Fruit fly (Drosophila melanogaster) whole organism, embryonic: ENCODE results near the gene Dok.
A peak's percentile ranks its signal among the peaks of the same experiment; 100 is the strongest.

ENCODE experiments used
- Adf1 ChIP-seq: fragments of 200-800 bp; sonication (Bioruptor generic); IDR thresholded peaks from 2 replicates; pipeline ENCODE4 v1.3.6; 2022; ENCODE audit warnings: missing biosample characterization, missing genetic modification characterization
- CG1024 ChIP-seq: fragments of 200-800 bp; sonication (Bioruptor generic); IDR thresholded peaks from 2 replicates; pipeline ENCODE4 v1.3.6; 2022; ENCODE audit warnings: missing biosample characterization, missing genetic modification characterization
- CG12744 ChIP-seq: fragments of 200-800 bp; sonication (Bioruptor generic); optimal IDR thresholded peaks from 2 replicates; lab custom pipeline; 2016; ENCODE audit warnings: missing biosample characterization, missing genetic modification characterization
- CG14667 ChIP-seq: fragments of 200-800 bp; sonication (Bioruptor generic); IDR thresholded peaks from 2 replicates; pipeline ENCODE4 v1.3.6; 2022; ENCODE audit warnings: missing biosample characterization, missing genetic modification characterization
- CG17328 ChIP-seq: fragments of 200-800 bp; sonication (Bioruptor generic); IDR thresholded peaks from 2 replicates; pipeline ENCODE4 v1.3.6; 2022; ENCODE audit warnings: missing biosample characterization, missing genetic modification characterization
- CG17912 ChIP-seq: fragments of 200-800 bp; sonication (Bioruptor generic); optimal IDR thresholded peaks from 2 replicates; lab custom pipeline; 2018; ENCODE audit warnings: missing biosample characterization, mild to moderate bottlenecking, missing genetic modification characterization
- CG18764 ChIP-seq: fragments of 200-800 bp; sonication (Bioruptor generic); optimal IDR thresholded peaks from 3 replicates; lab custom pipeline; 2016; ENCODE audit warnings: missing biosample characterization, missing genetic modification characterization
- CG2199 ChIP-seq: fragments of 200-800 bp; sonication (Bioruptor generic); IDR thresholded peaks from 3 replicates; pipeline ENCODE4 v1.3.6; 2022; ENCODE audit warnings: missing biosample characterization, missing genetic modification characterization
- CG2202 ChIP-seq: fragments of 200-800 bp; sonication (Bioruptor generic); optimal IDR thresholded peaks from 2 replicates; lab custom pipeline; 2018; ENCODE audit warnings: missing biosample characterization, mild to moderate bottlenecking, missing genetic modification characterization
- CG2875 ChIP-seq: fragments of 200-800 bp; sonication (Bioruptor generic); optimal IDR thresholded peaks from 2 replicates; lab custom pipeline; 2017; ENCODE audit warnings: missing biosample characterization, mild to moderate bottlenecking, missing genetic modification characterization, missing genetic modification reagents
- CG31365 ChIP-seq: fragments of 200-800 bp; sonication (Bioruptor generic); optimal IDR thresholded peaks from 2 replicates; lab custom pipeline; 2018; ENCODE audit warnings: missing biosample characterization, mild to moderate bottlenecking, missing genetic modification characterization
- CG32532 ChIP-seq: fragments of 200-800 bp; sonication (Bioruptor generic); IDR thresholded peaks from 2 replicates; pipeline ENCODE4 v1.3.6; 2022; ENCODE audit warnings: missing biosample characterization, missing genetic modification characterization
- CG32772 ChIP-seq: fragments of 200-800 bp; sonication (Bioruptor generic); IDR thresholded peaks from 2 replicates; pipeline ENCODE4 v1.3.6; 2022; ENCODE audit warnings: missing biosample characterization, missing genetic modification characterization
- CG4617 ChIP-seq: fragments of 200-800 bp; sonication (Bioruptor generic); optimal IDR thresholded peaks from 3 replicates; lab custom pipeline; 2016; ENCODE audit warnings: missing biosample characterization, missing genetic modification characterization, borderline replicate concordance
- CG4730 ChIP-seq: fragments of 200-800 bp; sonication (Bioruptor generic); IDR thresholded peaks from 2 replicates; pipeline ENCODE4 v1.3.6; 2022; ENCODE audit warnings: missing biosample characterization, missing genetic modification characterization
- CG4854 ChIP-seq: fragments of 200-800 bp; sonication (Bioruptor generic); optimal IDR thresholded peaks from 2 replicates; lab custom pipeline; 2016; ENCODE audit warnings: missing biosample characterization, missing genetic modification characterization, inconsistent platforms
- CG5180 ChIP-seq: fragments of 200-800 bp; sonication (Bioruptor generic); optimal IDR thresholded peaks from 3 replicates; lab custom pipeline; 2017; ENCODE audit warnings: missing biosample characterization, missing genetic modification characterization, mild to moderate bottlenecking, moderate library complexity, missing genetic modification reagents
- CG6689 ChIP-seq: fragments of 200-800 bp; sonication (Bioruptor generic); IDR thresholded peaks from 2 replicates; pipeline ENCODE4 v1.3.6; 2022; ENCODE audit warnings: missing biosample characterization, missing genetic modification characterization
- CG7357 ChIP-seq: fragments of 200-800 bp; sonication (Bioruptor generic); IDR thresholded peaks from 3 replicates; pipeline ENCODE4 v1.3.6; 2022; ENCODE audit warnings: missing biosample characterization, missing genetic modification characterization
- CG7786 ChIP-seq: fragments of 200-800 bp; sonication (Bioruptor generic); optimal IDR thresholded peaks from 2 replicates; lab custom pipeline; 2016; ENCODE audit warnings: missing biosample characterization, missing genetic modification characterization
- CG8924 ChIP-seq: fragments of 200-800 bp; optimal IDR thresholded peaks from 3 replicates; lab custom pipeline; 2019; ENCODE audit warnings: missing biosample characterization, mild to moderate bottlenecking, missing genetic modification characterization, moderate library complexity
- CG9876 ChIP-seq: fragments of 200-800 bp; sonication (Bioruptor generic); optimal IDR thresholded peaks from 2 replicates; lab custom pipeline; 2016; ENCODE audit warnings: missing biosample characterization, missing genetic modification characterization
- Eip74EF ChIP-seq, 2 experiments: fragments of 200-800 bp in 1 of 2; fragments of >200 bp in 1 of 2; sonication (Bioruptor generic) in 1 of 2; optimal IDR thresholded peaks; 2 replicates each; lab custom pipeline; 2017 to 2019; ENCODE audit warnings: missing biosample characterization in 2 of 2, missing genetic modification characterization in 2 of 2, mild to moderate bottlenecking in 1 of 2, moderate library complexity in 1 of 2
- Fer3 ChIP-seq: fragments of 200-800 bp; sonication (Bioruptor generic); optimal IDR thresholded peaks from 2 replicates; lab custom pipeline; 2018; ENCODE audit warnings: missing biosample characterization, mild to moderate bottlenecking, missing genetic modification characterization, moderate library complexity
- Gsc ChIP-seq: fragments of 200-800 bp; sonication (Bioruptor generic); IDR thresholded peaks from 2 replicates; pipeline ENCODE4 v1.3.6; 2022; ENCODE audit warnings: missing biosample characterization, missing genetic modification characterization
- HmgZ ChIP-seq: fragments of 200-800 bp; sonication (Bioruptor generic); optimal IDR thresholded peaks from 2 replicates; lab custom pipeline; 2018; ENCODE audit warnings: missing biosample characterization, mild to moderate bottlenecking, missing genetic modification characterization
- NC2α ChIP-seq: fragments of 200-800 bp; sonication (Bioruptor generic); optimal IDR thresholded peaks from 2 replicates; lab custom pipeline; 2016; ENCODE audit warnings: missing biosample characterization, missing genetic modification characterization
- Ravus ChIP-seq: fragments of 200-800 bp; sonication (Bioruptor generic); IDR thresholded peaks from 2 replicates; pipeline ENCODE4 v1.3.6; 2022; ENCODE audit warnings: missing biosample characterization, missing genetic modification characterization
- bowl ChIP-seq: fragments of 200-800 bp; sonication (Bioruptor generic); IDR thresholded peaks from 2 replicates; pipeline ENCODE4 v1.3.6; 2022; ENCODE audit warnings: missing biosample characterization, missing genetic modification characterization
- br ChIP-seq: fragments of >200 bp; optimal IDR thresholded peaks from 2 replicates; lab custom pipeline; 2017
- cato ChIP-seq: fragments of 200-800 bp; sonication (Bioruptor generic); optimal IDR thresholded peaks from 2 replicates; lab custom pipeline; 2016; ENCODE audit warnings: missing biosample characterization, missing genetic modification characterization, borderline replicate concordance
- chm ChIP-seq: fragments of 200-800 bp; sonication (Bioruptor generic); IDR thresholded peaks from 2 replicates; pipeline ENCODE4 v1.3.6; 2022; ENCODE audit warnings: missing biosample characterization, missing genetic modification characterization
- ci ChIP-seq: fragments of 200-800 bp; sonication (Bioruptor generic); IDR thresholded peaks from 3 replicates; pipeline ENCODE4 v1.3.6; 2022; ENCODE audit warnings: missing biosample characterization, missing genetic modification characterization
- dan ChIP-seq: fragments of 200-800 bp; sonication (Bioruptor generic); IDR thresholded peaks from 2 replicates; pipeline ENCODE4 v1.3.6; 2022; ENCODE audit warnings: missing biosample characterization, missing genetic modification characterization
- danr ChIP-seq: fragments of 200-800 bp; sonication (Bioruptor generic); IDR thresholded peaks from 2 replicates; pipeline ENCODE4 v1.3.6; 2022; ENCODE audit warnings: missing biosample characterization, missing genetic modification characterization
- dmrt99B ChIP-seq: fragments of 200-800 bp; sonication (Bioruptor generic); optimal IDR thresholded peaks from 2 replicates; lab custom pipeline; 2018; ENCODE audit warnings: missing biosample characterization, mild to moderate bottlenecking, missing genetic modification characterization, moderate library complexity
- dysf ChIP-seq: fragments of 200-800 bp; sonication (Bioruptor generic); IDR thresholded peaks from 3 replicates; pipeline ENCODE4 v1.3.6; 2022; ENCODE audit warnings: missing biosample characterization, missing genetic modification characterization
- fd102C ChIP-seq: fragments of 200-800 bp; sonication (Bioruptor generic); optimal IDR thresholded peaks from 2 replicates; lab custom pipeline; 2018; ENCODE audit warnings: missing biosample characterization, mild to moderate bottlenecking, missing genetic modification characterization, moderate library complexity
- jigr1 ChIP-seq: fragments of 200-800 bp; sonication (Bioruptor generic); IDR thresholded peaks from 3 replicates; pipeline ENCODE4 v1.3.6; 2022; ENCODE audit warnings: missing biosample characterization, missing genetic modification characterization
- kni ChIP-seq: fragments of 200-800 bp; sonication (Bioruptor generic); optimal IDR thresholded peaks from 3 replicates; lab custom pipeline; 2017; ENCODE audit warnings: mild to moderate bottlenecking, missing biosample characterization, missing genetic modification reagents, missing genetic modification characterization
- maf-S ChIP-seq: fragments of 200-800 bp; sonication (Bioruptor generic); optimal IDR thresholded peaks from 2 replicates; lab custom pipeline; 2016; ENCODE audit warnings: missing biosample characterization, missing genetic modification characterization
- nerfin-1 ChIP-seq: fragments of 200-800 bp; sonication (Bioruptor generic); optimal IDR thresholded peaks from 3 replicates; lab custom pipeline; 2019; ENCODE audit warnings: missing biosample characterization, mild to moderate bottlenecking, missing genetic modification characterization, moderate library complexity
- onecut ChIP-seq: fragments of 200-800 bp; sonication (Bioruptor generic); IDR thresholded peaks from 2 replicates; pipeline ENCODE4 v1.3.6; 2022; ENCODE audit warnings: missing biosample characterization, missing genetic modification characterization
- pho ChIP-seq: fragments of 200-800 bp; sonication (Bioruptor generic); optimal IDR thresholded peaks from 2 replicates; lab custom pipeline; 2016; ENCODE audit warnings: missing biosample characterization, missing genetic modification characterization
- pita ChIP-seq: fragments of 200-800 bp; sonication (Bioruptor generic); optimal IDR thresholded peaks from 2 replicates; lab custom pipeline; 2017; ENCODE audit warnings: missing biosample characterization, mild to moderate bottlenecking, missing genetic modification characterization
- sim ChIP-seq: fragments of 200-800 bp; sonication (Bioruptor generic); IDR thresholded peaks from 2 replicates; pipeline ENCODE4 v1.3.6; 2022; ENCODE audit warnings: missing biosample characterization, missing genetic modification characterization
- ssp ChIP-seq: fragments of 200-800 bp; sonication (Bioruptor generic); IDR thresholded peaks from 2 replicates; pipeline ENCODE4 v1.3.6; 2022; ENCODE audit warnings: missing biosample characterization, missing genetic modification characterization
- trem ChIP-seq: fragments of 200-800 bp; optimal IDR thresholded peaks from 3 replicates; lab custom pipeline; 2019; ENCODE audit warnings: missing biosample characterization, mild to moderate bottlenecking, missing genetic modification characterization, moderate library complexity
- ttk ChIP-seq: fragments of 200-800 bp; sonication (Bioruptor generic); IDR thresholded peaks from 2 replicates; pipeline ENCODE4 v2.1.2; 2022; ENCODE audit warnings: missing biosample characterization, missing genetic modification characterization
- z ChIP-seq: fragments of 200-800 bp; sonication (Bioruptor generic); IDR thresholded peaks from 3 replicates; pipeline ENCODE4 v1.3.6; 2022; ENCODE audit warnings: missing biosample characterization, missing genetic modification characterization

Dok gene

dm6 chrX:7291850-7292499 is 32.0 kb upstream of the Dok start (continued):
- TF ChIP-seq CG7786 (GFP tag; lab: Kevin White, UChicago), result peak; percentile 49
- no peak for TF ChIP-seq bowl (GFP tag; lab: Robert Waterston, UW)
- TF ChIP-seq Fer3 (tag; lab: Kevin White, UChicago), result peak; percentile 41
- TF ChIP-seq HmgZ (tag; lab: Kevin White, UChicago), result peak; percentile 15
- TF ChIP-seq maf-S, result peak; percentile 40
- TF ChIP-seq CG4617 (GFP tag; lab: Kevin White, UChicago), result peak; percentile 49
- peak; percentile 80 for TF ChIP-seq dmrt99B (tag; lab: Kevin White, UChicago)
- TF ChIP-seq CG17912 (GFP tag; lab: Kevin White, UChicago), result no peak
- peak; percentile 51 for TF ChIP-seq onecut (GFP tag; lab: Robert Waterston, UW)
- peak; percentile 14 for TF ChIP-seq CG9876 (GFP tag; lab: Kevin White, UChicago)
- TF ChIP-seq CG2875 (GFP tag; lab: Kevin White, UChicago), result peak; percentile 59
- TF ChIP-seq CG2199 (GFP tag; lab: Robert Waterston, UW), result no peak
- TF ChIP-seq CG5180 (GFP tag; lab: Kevin White, UChicago), result peak; percentile 59
- peak; percentile 74 for TF ChIP-seq CG6689 (GFP tag; lab: Robert Waterston, UW)
- TF ChIP-seq ttk (GFP tag; lab: Robert Waterston, UW), result peak; percentile 35; the same call in 1 of the 2 replicates
- no peak for TF ChIP-seq Ravus (GFP tag; lab: Robert Waterston, UW)
- peak; percentile 67 for TF ChIP-seq CG18764 (GFP tag; lab: Kevin White, UChicago)
- peak; percentile 61 for TF ChIP-seq CG4854 (GFP tag; lab: Kevin White, UChicago)
- peak; percentile 61 for TF ChIP-seq trem
- peak; percentile 44 for TF ChIP-seq CG4730
- TF ChIP-seq CG12744 (GFP tag; lab: Kevin White, UChicago), result peak; percentile 11
- peak; percentile 66; the same call in 1 of the 2 replicates for TF ChIP-seq sim
- TF ChIP-seq ci, result peak; percentile 64; the same call in 1 of the 3 replicates
- peak; percentile 63 for TF ChIP-seq ssp
- TF ChIP-seq CG14667 (GFP tag; lab: Robert Waterston, UW), result peak; percentile 53
- peak; percentile 75 for TF ChIP-seq fd102C (GFP tag; lab: Kevin White, UChicago)
- TF ChIP-seq CG8924 (tag; lab: Kevin White, UChicago), result peak; percentile 74
- TF ChIP-seq kni (GFP tag; lab: Kevin White, UChicago), result peak; percentile 68
- TF ChIP-seq CG7357 (GFP tag; lab: Robert Waterston, UW), result peak; percentile 52; the same call in 1 of the 3 replicates
- no peak for TF ChIP-seq pita
- peak; percentile 50 for TF ChIP-seq cato
- TF ChIP-seq jigr1, result 0 out of 3 replicates have a peak, but pooled peaks have one; percentile 39
- peak; percentile 26 for TF ChIP-seq pho
- TF ChIP-seq CG17328 (GFP tag; lab: Robert Waterston, UW), result peak; percentile 85
- no peak; the same call in 1 of the 2 replicates for TF ChIP-seq CG32772 (GFP tag; lab: Robert Waterston, UW)
- TF ChIP-seq CG32532, result peak; percentile 25; the same call in 1 of the 2 replicates
- no peak for TF ChIP-seq br
- peak; percentile 65 for TF ChIP-seq dysf (GFP tag; lab: Robert Waterston, UW)
- peak; percentile 59; the same call in 1 of the 2 replicates for TF ChIP-seq danr (GFP tag; lab: Robert Waterston, UW)
- peak; percentile 80; the same call in 1 of the 2 replicates for TF ChIP-seq chm (GFP tag; lab: Robert Waterston, UW)
- 0 out of 3 replicates have a peak, but pooled peaks have one; percentile 17 for TF ChIP-seq z
- TF ChIP-seq Gsc (GFP tag; lab: Robert Waterston, UW), result peak; percentile 33; the same call in 1 of the 2 replicates
- TF ChIP-seq nerfin-1 (tag; lab: Kevin White, UChicago), result peak; percentile 83
- TF ChIP-seq Adf1 (GFP tag; lab: Robert Waterston, UW), result no peak
- TF ChIP-seq CG2202, result peak; percentile 78
- peak; percentile 11; the same call in 1 of the 2 replicates for TF ChIP-seq CG1024 (GFP tag; lab: Robert Waterston, UW)
- TF ChIP-seq NC2α (GFP tag; lab: Kevin White, UChicago), result no peak
- TF ChIP-seq CG31365 (tag; lab: Kevin White, UChicago), result no peak
- TF ChIP-seq Eip74EF (GFP tag; optimal IDR thresholded peaks at IDR 0.05; lab: Kevin White, UChicago), result peak in 1 of 2 experiments; percentile 68
- TF ChIP-seq dan (GFP tag; lab: Robert Waterston, UW), result peak; percentile 72; the same call in 1 of the 2 replicates
